Worm (Caenorhabditis elegans) whole organism, L1 larva: ENCODE data around the gene F20G2.6.
A peak's percentile ranks its signal among the peaks of the same experiment; 100 is the strongest.

Experiments
- C04F5.9 ChIP-seq: sonication (generic microtip); optimal IDR thresholded peaks from 2 replicates; lab custom pipeline; 2016; ENCODE audit warnings: missing genetic modification characterization, missing compliant biosample characterization
- C16A3.4 ChIP-seq: fragments of 150-350 bp; optimal IDR thresholded peaks from 2 replicates; lab custom pipeline; 2014; ENCODE audit warnings: missing biosample characterization, missing genetic modification characterization
- F16B12.6 ChIP-seq: fragments of 150-350 bp; optimal IDR thresholded peaks from 2 replicates; lab custom pipeline; 2014; ENCODE audit warnings: missing biosample characterization, missing genetic modification characterization
- aha-1 ChIP-seq: fragments of 150-350 bp; optimal IDR thresholded peaks from 2 replicates; lab custom pipeline; 2014; ENCODE audit warnings: missing biosample characterization, missing genetic modification characterization
- alr-1 ChIP-seq: fragments of 200-800 bp; sonication (Bioruptor generic); optimal IDR thresholded peaks from 2 replicates; lab custom pipeline; 2018; ENCODE audit warnings: borderline replicate concordance, mild to moderate bottlenecking, missing genetic modification characterization, missing compliant biosample characterization
- ama-1 ChIP-seq: fragments of 150-350 bp; optimal IDR thresholded peaks from 2 replicates; lab custom pipeline; 2014
- blmp-1 ChIP-seq: fragments of 150-350 bp; optimal IDR thresholded peaks from 2 replicates; lab custom pipeline; 2014; ENCODE audit warnings: missing biosample characterization, missing genetic modification characterization
- ceh-63 ChIP-seq: fragments of 200-800 bp; sonication (Bioruptor generic); optimal IDR thresholded peaks from 2 replicates; lab custom pipeline; 2018; ENCODE audit warnings: mild to moderate bottlenecking, missing genetic modification characterization, missing compliant biosample characterization
- ceh-8 ChIP-seq: fragments of 200-800 bp; sonication (Bioruptor generic); optimal IDR thresholded peaks from 2 replicates; lab custom pipeline; 2018; ENCODE audit warnings: mild to moderate bottlenecking, missing genetic modification characterization, moderate library complexity, missing compliant biosample characterization
- ces-1 ChIP-seq: fragments of 150-350 bp; optimal IDR thresholded peaks from 2 replicates; lab custom pipeline; 2014; ENCODE audit warnings: missing biosample characterization, missing genetic modification reagents, missing genetic modification characterization
- dsc-1 ChIP-seq: sonication (generic microtip); optimal IDR thresholded peaks from 2 replicates; lab custom pipeline; 2016; ENCODE audit warnings: mild to moderate bottlenecking, missing genetic modification characterization, missing compliant biosample characterization
- efl-1 ChIP-seq, 4 experiments: fragments of 150-350 bp; optimal IDR thresholded peaks in 3 of 4; peaks in 1 of 4; 1 replicate in 1 of 4; 2 replicates in 3 of 4; lab custom pipeline; 2014; ENCODE audit warnings: missing biosample characterization in 2 of 4, missing genetic modification characterization in 2 of 4, missing genetic modification reagents in 2 of 4
- efl-3 ChIP-seq: fragments of 200-800 bp; sonication (Bioruptor generic); optimal IDR thresholded peaks from 2 replicates; lab custom pipeline; 2018; ENCODE audit warnings: mild to moderate bottlenecking, missing genetic modification characterization, missing compliant biosample characterization
- elt-3 ChIP-seq, 6 experiments: fragments of 150-350 bp in 1 of 6; sonication (generic microtip); optimal IDR thresholded peaks; 2 replicates each; lab custom pipeline; 2017 to 2018; ENCODE audit warnings: missing biosample characterization in 6 of 6, missing genetic modification characterization in 6 of 6, inconsistent platforms in 1 of 6
- fkh-4 ChIP-seq: sonication (generic microtip); optimal IDR thresholded peaks from 2 replicates; lab custom pipeline; 2016; ENCODE audit warnings: missing compliant biosample characterization, missing genetic modification characterization, borderline replicate concordance
- fkh-8 ChIP-seq: sonication (generic microtip); optimal IDR thresholded peaks from 2 replicates; lab custom pipeline; 2016; ENCODE audit warnings: mild to moderate bottlenecking, missing genetic modification characterization, missing compliant biosample characterization
- fos-1 ChIP-seq: fragments of 150-350 bp; optimal IDR thresholded peaks from 2 replicates; lab custom pipeline; 2014; ENCODE audit warnings: missing biosample characterization, missing genetic modification characterization
- grh-1 ChIP-seq: fragments of 200-800 bp; sonication (Bioruptor generic); IDR thresholded peaks from 2 replicates; pipeline ENCODE4 v1.3.6; 2022; ENCODE audit warnings: missing genetic modification reagents, missing genetic modification characterization, missing compliant biosample characterization
- hlh-4 ChIP-seq: sonication (generic microtip); optimal IDR thresholded peaks from 2 replicates; lab custom pipeline; 2016; ENCODE audit warnings: mild to moderate bottlenecking, missing genetic modification characterization, missing compliant biosample characterization
- hpl-2 ChIP-seq: fragments of 150-350 bp; optimal IDR thresholded peaks from 2 replicates; lab custom pipeline; 2014; ENCODE audit warnings: missing biosample characterization, missing genetic modification reagents, missing genetic modification characterization
- lin-14 ChIP-seq: fragments of 200-800 bp; sonication (Bioruptor generic); optimal IDR thresholded peaks from 2 replicates; lab custom pipeline; 2018; ENCODE audit warnings: mild to moderate bottlenecking, missing genetic modification characterization, moderate library complexity, missing compliant biosample characterization
- lin-15B ChIP-seq: fragments of 150-350 bp; sonication (generic microtip); optimal IDR thresholded peaks from 3 replicates; lab custom pipeline; 2014; ENCODE audit warnings: missing biosample characterization, missing genetic modification characterization
- lin-35 ChIP-seq, 2 experiments: fragments of 150-350 bp; optimal IDR thresholded peaks; 2 replicates each; lab custom pipeline; 2014; ENCODE audit warnings: missing biosample characterization in 2 of 2, missing genetic modification characterization in 2 of 2, missing genetic modification reagents in 2 of 2
- lir-3 ChIP-seq: sonication (generic microtip); optimal IDR thresholded peaks from 2 replicates; lab custom pipeline; 2016; ENCODE audit warnings: mild to moderate bottlenecking, missing genetic modification characterization, moderate library complexity, missing compliant biosample characterization; ENCODE audit not compliant: poor library complexity
- lsy-2 ChIP-seq, 2 experiments: fragments of 150-350 bp; optimal IDR thresholded peaks; 2 replicates each; lab custom pipeline; 2014; ENCODE audit warnings: missing biosample characterization in 2 of 2, missing genetic modification characterization in 2 of 2
- mdl-1 ChIP-seq, 2 experiments: fragments of 150-350 bp; optimal IDR thresholded peaks; 2 replicates each; lab custom pipeline; 2014 to 2017; ENCODE audit warnings: missing biosample characterization in 2 of 2, missing genetic modification characterization in 2 of 2, inconsistent platforms in 1 of 2
- mef-2 ChIP-seq: fragments of 150-350 bp; optimal IDR thresholded peaks from 2 replicates; lab custom pipeline; 2014; ENCODE audit warnings: missing biosample characterization, missing genetic modification characterization
- mep-1 ChIP-seq: fragments of 150-350 bp; optimal IDR thresholded peaks from 2 replicates; lab custom pipeline; 2014; ENCODE audit warnings: missing biosample characterization, missing genetic modification characterization
- nhr-11 ChIP-seq: fragments of 150-350 bp; optimal IDR thresholded peaks from 2 replicates; lab custom pipeline; 2014; ENCODE audit warnings: missing biosample characterization, missing genetic modification characterization
- nhr-237 ChIP-seq: fragments of 150-350 bp; optimal IDR thresholded peaks from 2 replicates; lab custom pipeline; 2014; ENCODE audit warnings: missing biosample characterization, missing genetic modification characterization
- nhr-28 ChIP-seq: fragments of 150-350 bp; optimal IDR thresholded peaks from 2 replicates; lab custom pipeline; 2014; ENCODE audit warnings: missing biosample characterization, missing genetic modification characterization
- nhr-71 ChIP-seq: sonication (generic microtip); optimal IDR thresholded peaks from 2 replicates; lab custom pipeline; 2016; ENCODE audit warnings: mild to moderate bottlenecking, missing genetic modification characterization, moderate library complexity, missing compliant biosample characterization
- nhr-76 ChIP-seq: sonication (generic microtip); optimal IDR thresholded peaks from 2 replicates; lab custom pipeline; 2017; ENCODE audit warnings: missing biosample characterization, missing genetic modification characterization
- nhr-77 ChIP-seq: fragments of 150-350 bp; optimal IDR thresholded peaks from 2 replicates; lab custom pipeline; 2014; ENCODE audit warnings: missing biosample characterization, missing genetic modification characterization
- nhr-84 ChIP-seq: sonication (generic microtip); optimal IDR thresholded peaks from 2 replicates; lab custom pipeline; 2017; ENCODE audit warnings: missing biosample characterization, missing genetic modification characterization
- nhr-85 ChIP-seq: sonication (generic microtip); peaks from one replicate; lab custom pipeline; 2016; ENCODE audit warnings: missing genetic modification characterization, inconsistent platforms, missing compliant biosample characterization
- nhr-90 ChIP-seq: sonication (generic microtip); optimal IDR thresholded peaks from 2 replicates; lab custom pipeline; 2016; ENCODE audit warnings: mild to moderate bottlenecking, missing genetic modification characterization, missing compliant biosample characterization; ENCODE audit not compliant: poor library complexity
- pax-3 ChIP-seq: fragments of 200-800 bp; sonication (Bioruptor generic); optimal IDR thresholded peaks from 2 replicates; lab custom pipeline; 2018; ENCODE audit warnings: mild to moderate bottlenecking, missing genetic modification characterization, moderate library complexity, missing compliant biosample characterization
- pqm-1 ChIP-seq: sonication (generic microtip); optimal IDR thresholded peaks from 3 replicates; lab custom pipeline; 2017; ENCODE audit warnings: missing biosample characterization, missing genetic modification characterization
- skn-1 ChIP-seq: fragments of 150-350 bp; optimal IDR thresholded peaks from 2 replicates; lab custom pipeline; 2014; ENCODE audit warnings: missing biosample characterization, missing genetic modification characterization
- snpc-4 ChIP-seq: fragments of 150-350 bp; optimal IDR thresholded peaks from 2 replicates; lab custom pipeline; 2014; ENCODE audit warnings: missing biosample characterization, missing genetic modification characterization
- snu-23 ChIP-seq: sonication (generic microtip); optimal IDR thresholded peaks from 2 replicates; lab custom pipeline; 2016; ENCODE audit warnings: missing genetic modification characterization, missing compliant biosample characterization
- sup-37 ChIP-seq: fragments of 200-800 bp; sonication (Bioruptor generic); optimal IDR thresholded peaks from 2 replicates; lab custom pipeline; 2018; ENCODE audit warnings: mild to moderate bottlenecking, missing genetic modification characterization, missing compliant biosample characterization
- swsn-7 ChIP-seq: sonication (generic microtip); optimal IDR thresholded peaks from 2 replicates; lab custom pipeline; 2016; ENCODE audit warnings: missing genetic modification characterization, missing compliant biosample characterization
- tbx-2 ChIP-seq: sonication (generic microtip); optimal IDR thresholded peaks from 2 replicates; lab custom pipeline; 2016; ENCODE audit warnings: missing genetic modification characterization, missing compliant biosample characterization
- unc-130 ChIP-seq: fragments of 150-350 bp; optimal IDR thresholded peaks from 2 replicates; lab custom pipeline; 2017; ENCODE audit warnings: missing biosample characterization, missing genetic modification characterization, inconsistent platforms
- zip-4 ChIP-seq: fragments of 200-800 bp; sonication (Bioruptor generic); optimal IDR thresholded peaks from 2 replicates; lab custom pipeline; 2018; ENCODE audit warnings: mild to moderate bottlenecking, missing genetic modification characterization, moderate library complexity, missing compliant biosample characterization
- ztf-11 ChIP-seq, 2 experiments: sonication (generic microtip); optimal IDR thresholded peaks; 2 replicates each; lab custom pipeline; 2016 to 2017; ENCODE audit warnings: missing genetic modification characterization in 2 of 2, missing biosample characterization in 1 of 2, missing compliant biosample characterization in 1 of 2
- ztf-4 ChIP-seq: fragments of 150-350 bp; optimal IDR thresholded peaks from 2 replicates; lab custom pipeline; 2014; ENCODE audit warnings: missing biosample characterization, missing genetic modification characterization

F20G2.6 gene

DNA sequence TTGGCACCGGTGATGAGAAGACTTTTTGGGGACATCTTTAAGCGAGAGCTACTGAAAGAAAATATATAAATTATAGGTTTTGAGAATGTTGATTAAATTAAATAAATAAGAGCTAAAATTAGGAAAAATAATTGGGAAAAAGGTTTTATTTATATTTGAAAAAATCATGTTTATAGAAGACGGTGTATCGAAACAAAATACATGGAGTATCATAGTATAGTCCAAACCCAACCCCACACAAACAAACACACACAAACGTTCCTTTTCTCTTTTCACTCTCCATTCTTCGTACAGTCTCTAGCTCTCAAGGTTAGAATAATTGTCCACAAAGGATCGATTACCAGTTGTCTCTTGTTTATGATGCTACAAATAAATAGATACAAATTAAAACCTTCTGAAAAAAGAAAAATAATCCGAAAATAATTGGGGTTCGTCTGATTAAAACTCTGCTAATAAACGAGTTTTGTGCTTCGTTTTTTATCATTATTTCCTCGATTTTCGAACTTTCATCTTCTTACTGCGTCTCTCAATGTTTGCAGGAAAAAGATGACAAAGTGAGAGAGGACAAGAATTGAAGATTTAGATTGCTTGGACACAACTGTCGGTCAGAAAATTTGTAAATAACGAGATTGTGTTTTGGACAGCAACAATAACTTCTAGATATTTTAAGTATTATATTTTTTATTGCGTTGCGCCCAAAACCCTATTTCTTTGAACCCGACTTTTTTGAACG lies 6.4 kb upstream of the F20G2.6 start, which contains the start of gene F20G2.2:
Gene F20G2.2 (minus strand): TSS at position 51 of the 733 bp plus-strand sequence.
- TF ChIP-seq efl-1 (optimal IDR thresholded peaks at IDR 0.05; lab: Kevin White, UChicago) (no peak), efl-1 (GFP tag; optimal IDR thresholded peaks at IDR 0.05 in 1 of 2; lab: Kevin White, UChicago) (peak in 1 of 2 experiments; percentile 11), mef-2 (tag; lab: Kevin White, UChicago) (no peak), snu-23 (GFP tag; lab: Kevin White, UChicago) (peak; percentile 24), nhr-76 (tag; lab: Kevin White, UChicago) (no peak), nhr-77 (tag; lab: Kevin White, UChicago) (no peak), nhr-237 (tag; lab: Kevin White, UChicago) (no peak), skn-1 (tag; lab: Kevin White, UChicago) (peak; percentile 56), blmp-1 (tag; lab: Kevin White, UChicago) (peak; percentile 23), mep-1 (tag; lab: Kevin White, UChicago) (peak; percentile 38), lin-14 (GFP tag; lab: Kevin White, UChicago) (peak; percentile 72), nhr-71 (peak; percentile 44), nhr-85 (peak; percentile 13)

DNA sequence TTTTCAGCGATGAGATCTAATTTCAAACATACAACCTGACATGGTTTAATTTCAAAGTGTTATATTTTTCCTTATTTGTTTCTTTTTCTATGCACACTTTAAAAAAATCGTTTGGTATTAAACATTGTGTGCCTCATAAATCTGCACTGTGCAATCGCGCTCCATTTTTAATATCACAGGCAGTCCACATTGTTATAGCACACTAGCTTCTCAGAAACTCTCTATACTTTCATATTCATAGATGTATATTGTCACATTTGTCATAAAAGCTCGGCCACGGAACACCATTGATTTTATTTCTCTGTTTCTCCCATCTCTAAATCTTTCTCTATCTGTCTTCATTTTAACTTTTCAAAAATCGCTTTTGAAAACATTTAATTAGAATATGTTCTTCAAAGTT lies 5.5 kb upstream of the F20G2.6 start:
- no peak for TF ChIP-seq dsc-1 (tag; lab: Kevin White, UChicago)
- TF ChIP-seq C04F5.9 (tag; lab: Kevin White, UChicago): no peak
- peak in 1 of 2 experiments; percentile 46 for TF ChIP-seq lsy-2 (tag; optimal IDR thresholded peaks at IDR 0.05; lab: Kevin White, UChicago)
- TF ChIP-seq ztf-4: no peak
- no peak for TF ChIP-seq C16A3.4 (tag; lab: Kevin White, UChicago)
- TF ChIP-seq fos-1 (tag; lab: Kevin White, UChicago): no peak
- no peak for TF ChIP-seq nhr-84 (tag; lab: Kevin White, UChicago)
- TF ChIP-seq nhr-28 (tag; lab: Kevin White, UChicago): no peak
- no peak for TF ChIP-seq ceh-63
- peak in 1 of 2 experiments; percentile 48 for TF ChIP-seq lin-35 (GFP tag; optimal IDR thresholded peaks at IDR 0.05; lab: Kevin White, UChicago)
- TF ChIP-seq mep-1 (tag; lab: Kevin White, UChicago): peak; percentile 34
- TF ChIP-seq mdl-1 (tag; optimal IDR thresholded peaks at IDR 0.05; lab: Kevin White, UChicago): no peak
- TF ChIP-seq grh-1 (GFP tag; lab: Robert Waterston, UW): no peak
- no peak for TF ChIP-seq nhr-76 (tag; lab: Kevin White, UChicago)
- no peak for TF ChIP-seq alr-1 (tag; lab: Kevin White, UChicago)
- TF ChIP-seq nhr-71: peak; percentile 16
- TF ChIP-seq efl-1 (optimal IDR thresholded peaks at IDR 0.05; lab: Kevin White, UChicago): peak; percentile 25 to 29
- peak in 1 of 2 experiments; percentile 46 for TF ChIP-seq efl-1 (GFP tag; optimal IDR thresholded peaks at IDR 0.05 in 1 of 2; lab: Kevin White, UChicago)
- no peak for TF ChIP-seq sup-37 (GFP tag; lab: Kevin White, UChicago)
- no peak for TF ChIP-seq elt-3 (tag; optimal IDR thresholded peaks at IDR 0.05; lab: Kevin White, UChicago)
- no peak for TF ChIP-seq hpl-2 (GFP tag; lab: Kevin White, UChicago)
- TF ChIP-seq lir-3: peak; percentile 28
- no peak for TF ChIP-seq nhr-11 (tag; lab: Kevin White, UChicago)
- TF ChIP-seq ceh-8 (GFP tag; lab: Kevin White, UChicago): no peak
- no peak for TF ChIP-seq ces-1 (GFP tag; lab: Kevin White, UChicago)
- no peak for TF ChIP-seq efl-3 (GFP tag; lab: Kevin White, UChicago)
- TF ChIP-seq nhr-90: no peak
- TF ChIP-seq fkh-8: peak; percentile 80
- TF ChIP-seq swsn-7: no peak
- TF ChIP-seq ztf-11 (tag; optimal IDR thresholded peaks at IDR 0.05; lab: Kevin White, UChicago): no peak
- no peak for TF ChIP-seq aha-1 (tag; lab: Kevin White, UChicago)
- TF ChIP-seq blmp-1 (tag; lab: Kevin White, UChicago): no peak
- TF ChIP-seq unc-130 (tag; lab: Kevin White, UChicago): no peak
- TF ChIP-seq hlh-4 (tag; lab: Kevin White, UChicago): no peak
- TF ChIP-seq snu-23 (GFP tag; lab: Kevin White, UChicago): no peak
- TF ChIP-seq fkh-4 (tag; lab: Kevin White, UChicago): no peak
- TF ChIP-seq tbx-2 (tag; lab: Kevin White, UChicago): no peak
- no peak for TF ChIP-seq F16B12.6 (tag; lab: Kevin White, UChicago)
- TF ChIP-seq pax-3 (tag; lab: Kevin White, UChicago): no peak
- TF ChIP-seq snpc-4 (tag; lab: Kevin White, UChicago): no peak
- TF ChIP-seq lin-15B (tag; lab: Kevin White, UChicago): no peak
- no peak for TF ChIP-seq pqm-1 (tag; lab: Kevin White, UChicago)
- no peak for TF ChIP-seq ama-1 (lab: Kevin White, UChicago)
- no peak for TF ChIP-seq zip-4 (GFP tag; lab: Kevin White, UChicago)
